Fruit fly (Drosophila melanogaster): ENCODE measurements around the gene dpr4.

dpr4 gene

dm6 chr3R:11557492-11557965 is 14.8 kb upstream of the dpr4 start, which contains the start of gene CG10898:
Gene CG10898, plus strand, starts transcription at chr3R:11557776.
- TF ChIP-seq sage (GFP tag; optimal IDR thresholded peaks at IDR 0.05) (no peak), Sp1 (GFP tag; optimal IDR thresholded peaks at IDR 0.05) (peak; percentile 56), lola (GFP tag; optimal IDR thresholded peaks at IDR 0.05) (no peak), foxo (GFP tag; optimal IDR thresholded peaks at IDR 0.05) (peak in 1 of 2 experiments; percentile 82), h (GFP tag; optimal IDR thresholded peaks at IDR 0.05) (peak; percentile 79), Hnf4 (GFP tag; optimal IDR thresholded peaks at IDR 0.05) (peak; percentile 83), dsf (GFP tag; optimal IDR thresholded peaks at IDR 0.05; ENCODE audit: borderline replicate concordance) (peak; percentile 59), woc (GFP tag; optimal IDR thresholded peaks at IDR 0.05) (peak; percentile 69), Dfd (GFP tag; optimal IDR thresholded peaks at IDR 0.05) (no peak), fru (GFP tag; optimal IDR thresholded peaks at IDR 0.05) (peak; percentile 99), CG32264 (GFP tag; optimal IDR thresholded peaks at IDR 0.05) (no peak), CrebA (GFP tag; optimal IDR thresholded peaks at IDR 0.05; ENCODE audit: borderline replicate concordance) (no peak), CG9705 (GFP tag; optimal IDR thresholded peaks at IDR 0.05) (peak; percentile 36), Myc (optimal IDR thresholded peaks at IDR 0.05) (no peak), OdsH (GFP tag; optimal IDR thresholded peaks at IDR 0.05) (peak; percentile 65), jim (GFP tag; optimal IDR thresholded peaks at IDR 0.05) (no peak), GATAd (GFP tag; optimal IDR thresholded peaks at IDR 0.05) (peak; percentile 24), HLH106 (tag; optimal IDR thresholded peaks at IDR 0.05) (peak; percentile 78), br (GFP tag; optimal IDR thresholded peaks at IDR 0.05) (peak; percentile 62), ey (GFP tag; optimal IDR thresholded peaks at IDR 0.05) (peak; percentile 77), dmrt93B (GFP tag; optimal IDR thresholded peaks at IDR 0.05) (peak; percentile 35), rgr (GFP tag; optimal IDR thresholded peaks at IDR 0.05) (peak; percentile 79), pan (optimal IDR thresholded peaks at IDR 0.05) (no peak), psq (GFP tag; optimal IDR thresholded peaks at IDR 0.05) (peak; percentile 59), Hr78 (GFP tag; optimal IDR thresholded peaks at IDR 0.05) (no peak), dl (GFP tag; optimal IDR thresholded peaks at IDR 0.05; ENCODE audit: insufficient read depth in 1 of 2, partially characterized antibody in 2 of 2) (peak in 1 of 2 experiments; percentile 52), Vsx2 (GFP tag; optimal IDR thresholded peaks at IDR 0.05; ENCODE audit: partially characterized antibody) (peak; percentile 83), brk (GFP tag; optimal IDR thresholded peaks at IDR 0.05) (peak; percentile 60), tai (GFP tag; optimal IDR thresholded peaks at IDR 0.05) (peak; percentile 82), usp (GFP tag; optimal IDR thresholded peaks at IDR 0.05) (no peak), Abd-B (GFP tag; optimal IDR thresholded peaks at IDR 0.05) (no peak), sv (GFP tag; optimal IDR thresholded peaks at IDR 0.05) (peak; percentile 71), Hr83 (GFP tag; optimal IDR thresholded peaks at IDR 0.05; ENCODE audit: poor library complexity, severe bottlenecking) (peak; percentile 58), Jra (GFP tag; optimal IDR thresholded peaks at IDR 0.05) (peak; percentile 68)

- TF ChIP-seq Dfd (GFP tag; optimal IDR thresholded peaks at IDR 0.05) (peak; percentile 88), Myc (optimal IDR thresholded peaks at IDR 0.05) (no peak)
Observed at dm6 chr3R:11554982-11555381, 12.2 kb upstream of the dpr4 start.

- TF ChIP-seq Vsx2 (GFP tag; optimal IDR thresholded peaks at IDR 0.05; ENCODE audit: partially characterized antibody) (no peak), rgr (GFP tag; optimal IDR thresholded peaks at IDR 0.05) (no peak), Mio (GFP tag; optimal IDR thresholded peaks at IDR 0.05) (no peak)
Observed at dm6 chr3R:11553845-11554244, 11.1 kb upstream of the dpr4 start, which contains the start of gene CG14708. Gene CG14708, plus strand, starts transcription at chr3R:11554145.

dm6 chr3R:11551071-11551470 is 8.3 kb upstream of the dpr4 start:
- TF ChIP-seq Dfd (GFP tag; optimal IDR thresholded peaks at IDR 0.05) (peak; percentile 21), pan (optimal IDR thresholded peaks at IDR 0.05) (no peak)

All from whole organism, wandering third instar larva.